Fruit fly (Drosophila melanogaster): ENCODE results near the gene Pex1.

The Pex1 gene

DNA sequence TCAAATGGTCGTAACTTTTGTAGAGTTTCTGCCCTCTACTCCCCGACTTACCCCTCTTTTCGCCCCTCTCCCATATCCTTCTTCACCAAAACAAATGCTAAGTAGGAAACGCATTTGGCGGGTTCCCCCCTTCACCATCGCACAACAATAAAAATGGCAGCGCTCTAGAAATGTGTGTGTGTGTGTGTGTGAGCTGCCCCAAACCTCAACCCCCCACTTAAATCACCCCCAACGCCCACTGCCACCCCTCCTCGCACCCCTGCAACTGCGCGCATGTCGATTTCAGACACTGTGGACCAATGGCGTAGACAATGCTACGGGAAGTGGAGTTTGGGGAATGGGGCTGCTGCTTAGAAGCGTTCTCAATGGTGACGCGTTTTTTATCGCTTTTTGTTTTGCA, 38.1 kb downstream of the Pex1 start:
- TF ChIP-seq CG4496 (GFP tag; IDR thresholded peaks at IDR 0.05) = no peak
- TF ChIP-seq Ets98B (GFP tag; IDR thresholded peaks at IDR 0.05) = no peak
- no peak for TF ChIP-seq gl (tag; optimal IDR thresholded peaks at IDR 0.05)
- TF ChIP-seq CG9948 (tag; optimal IDR thresholded peaks at IDR 0.05) = no peak
- no peak for TF ChIP-seq CG13204 (GFP tag; optimal IDR thresholded peaks at IDR 0.05)

DNA sequence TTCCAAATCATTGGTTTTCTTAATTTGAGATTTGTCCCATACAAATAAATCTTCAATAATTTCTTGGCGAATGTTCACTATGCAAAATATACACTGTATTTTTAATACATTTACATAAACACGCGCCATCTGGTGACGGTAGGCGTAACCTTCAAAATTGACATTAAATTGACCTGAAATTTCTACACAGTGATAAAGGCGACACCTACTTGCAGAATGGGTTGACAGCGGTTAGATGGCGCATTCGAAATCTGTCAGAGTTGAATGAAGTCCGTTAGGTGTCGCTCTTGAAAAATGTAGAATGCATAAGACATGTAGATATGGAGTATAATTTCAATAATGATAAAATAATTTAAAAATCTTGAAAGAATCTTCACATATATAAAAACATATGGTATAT, 39.7 kb downstream of the Pex1 start:
- no peak for TF ChIP-seq gl (tag; optimal IDR thresholded peaks at IDR 0.05)
- no peak for TF ChIP-seq CG8301 (tag; optimal IDR thresholded peaks at IDR 0.05)
- no peak for TF ChIP-seq CG32121 (GFP tag; IDR thresholded peaks at IDR 0.05)
- TF ChIP-seq fd96Ca (GFP tag; IDR thresholded peaks at IDR 0.05) = no peak
- no peak for TF ChIP-seq EcR (GFP tag; optimal IDR thresholded peaks at IDR 0.05)
- 0 out of 2 replicates have a peak, but pooled peaks have one; percentile 13 for TF ChIP-seq CG10348 (GFP tag; IDR thresholded peaks at IDR 0.05)
- TF ChIP-seq Pif1B (GFP tag; optimal IDR thresholded peaks at IDR 0.05) = no peak
- no peak for TF ChIP-seq CG17806 (tag; optimal IDR thresholded peaks at IDR 0.05)
- no peak for TF ChIP-seq CG4496 (GFP tag; IDR thresholded peaks at IDR 0.05)
- TF ChIP-seq rn (GFP tag; IDR thresholded peaks at IDR 0.05) = 0 out of 2 replicates have a peak, but pooled peaks have one; percentile 36
- TF ChIP-seq CG9948 (tag; optimal IDR thresholded peaks at IDR 0.05) = no peak
- TF ChIP-seq Ets98B (GFP tag; IDR thresholded peaks at IDR 0.05) = no peak
- no peak for TF ChIP-seq CG34367 (tag; optimal IDR thresholded peaks at IDR 0.05)
- TF ChIP-seq CG15710 (tag; optimal IDR thresholded peaks at IDR 0.05) = no peak
- TF ChIP-seq CG14655 (GFP tag; optimal IDR thresholded peaks at IDR 0.05) = no peak
- TF ChIP-seq CG8159 (tag; optimal IDR thresholded peaks at IDR 0.05) = peak; percentile 11
- peak; percentile 50 for TF ChIP-seq Snoo (tag; optimal IDR thresholded peaks at IDR 0.05)
- TF ChIP-seq CG13204 (GFP tag; optimal IDR thresholded peaks at IDR 0.05) = no peak
- no peak for TF ChIP-seq CG12605 (GFP tag; IDR thresholded peaks at IDR 0.05)
- TF ChIP-seq D1 (tag; optimal IDR thresholded peaks at IDR 0.05) = peak; percentile 89
- TF ChIP-seq Pif1A (GFP tag; optimal IDR thresholded peaks at IDR 0.05) = no peak

DNA sequence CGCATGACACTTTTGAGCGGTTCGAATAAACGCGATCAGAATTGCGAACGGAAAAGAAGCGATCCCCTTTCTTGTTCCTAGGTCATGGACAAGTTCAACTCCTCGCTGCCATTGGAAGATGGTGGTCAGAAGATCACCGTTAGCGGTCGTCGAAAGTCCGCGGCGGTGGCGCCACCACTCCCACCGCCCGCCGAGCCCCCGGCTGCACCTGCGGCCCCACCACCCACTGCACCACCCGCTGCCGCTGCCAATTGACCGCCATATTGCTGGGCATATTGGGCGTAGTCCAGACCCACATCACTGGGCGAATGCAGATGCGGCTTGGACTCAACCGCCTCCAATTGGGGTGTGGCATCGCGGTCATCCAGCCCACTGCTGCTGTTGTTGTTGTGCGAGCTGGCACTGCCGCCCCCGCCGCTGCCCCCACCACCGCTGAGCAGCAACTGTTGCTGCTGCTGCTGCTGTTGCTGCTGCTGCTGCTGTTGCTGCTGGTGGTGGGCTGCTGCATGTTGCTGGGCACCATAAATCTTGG, 41.3 kb downstream of the Pex1 start:
- TF ChIP-seq Snoo (tag; optimal IDR thresholded peaks at IDR 0.05) (no peak), rn (GFP tag; IDR thresholded peaks at IDR 0.05) (no peak), CG15710 (tag; optimal IDR thresholded peaks at IDR 0.05) (no peak), EcR (GFP tag; optimal IDR thresholded peaks at IDR 0.05) (no peak), Ets98B (GFP tag; IDR thresholded peaks at IDR 0.05) (no peak), gl (tag; optimal IDR thresholded peaks at IDR 0.05) (no peak), CG13204 (GFP tag; optimal IDR thresholded peaks at IDR 0.05) (no peak)

DNA sequence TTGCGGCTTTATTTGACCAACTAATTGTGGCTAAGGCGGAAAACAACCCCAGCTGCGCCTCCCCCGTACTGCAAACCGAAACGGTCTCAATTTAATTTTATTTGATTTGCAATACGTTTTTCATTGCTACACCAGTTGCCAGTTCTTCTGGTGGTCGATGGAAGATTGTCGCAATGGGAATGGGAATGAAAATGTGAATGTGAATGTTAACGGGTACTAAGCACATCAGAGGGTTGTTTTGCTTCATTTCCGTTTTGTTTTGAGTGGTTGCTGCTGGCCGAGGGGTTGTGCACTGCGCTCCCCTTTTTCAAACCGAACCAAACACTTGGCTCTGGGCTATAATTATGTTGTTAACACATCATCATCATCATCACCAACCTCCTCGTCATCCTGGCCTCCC, 42.4 kb downstream of the Pex1 start:
- no peak for TF ChIP-seq CG32121 (GFP tag; IDR thresholded peaks at IDR 0.05)
- no peak for TF ChIP-seq CG10348 (GFP tag; IDR thresholded peaks at IDR 0.05)
- no peak for TF ChIP-seq D1 (tag; optimal IDR thresholded peaks at IDR 0.05)
- TF ChIP-seq Snoo (tag; optimal IDR thresholded peaks at IDR 0.05) = no peak
- no peak for TF ChIP-seq EcR (GFP tag; optimal IDR thresholded peaks at IDR 0.05)
- no peak for TF ChIP-seq gl (tag; optimal IDR thresholded peaks at IDR 0.05)
- no peak for TF ChIP-seq CG8301 (tag; optimal IDR thresholded peaks at IDR 0.05)
- TF ChIP-seq CG34367 (tag; optimal IDR thresholded peaks at IDR 0.05) = no peak
- TF ChIP-seq CG9948 (tag; optimal IDR thresholded peaks at IDR 0.05) = no peak
- no peak for TF ChIP-seq CG15710 (tag; optimal IDR thresholded peaks at IDR 0.05)
- TF ChIP-seq CG8159 (tag; optimal IDR thresholded peaks at IDR 0.05) = no peak
- TF ChIP-seq Pif1A (GFP tag; optimal IDR thresholded peaks at IDR 0.05) = no peak
- no peak for TF ChIP-seq rn (GFP tag; IDR thresholded peaks at IDR 0.05)
- no peak for TF ChIP-seq CG4496 (GFP tag; IDR thresholded peaks at IDR 0.05)
- TF ChIP-seq Ets98B (GFP tag; IDR thresholded peaks at IDR 0.05) = no peak
- TF ChIP-seq fd96Ca (GFP tag; IDR thresholded peaks at IDR 0.05) = no peak
- no peak for TF ChIP-seq Pif1B (GFP tag; optimal IDR thresholded peaks at IDR 0.05)
- TF ChIP-seq CG13204 (GFP tag; optimal IDR thresholded peaks at IDR 0.05) = no peak
- TF ChIP-seq CG12605 (GFP tag; IDR thresholded peaks at IDR 0.05) = no peak
- TF ChIP-seq CG14655 (GFP tag; optimal IDR thresholded peaks at IDR 0.05) = no peak

DNA sequence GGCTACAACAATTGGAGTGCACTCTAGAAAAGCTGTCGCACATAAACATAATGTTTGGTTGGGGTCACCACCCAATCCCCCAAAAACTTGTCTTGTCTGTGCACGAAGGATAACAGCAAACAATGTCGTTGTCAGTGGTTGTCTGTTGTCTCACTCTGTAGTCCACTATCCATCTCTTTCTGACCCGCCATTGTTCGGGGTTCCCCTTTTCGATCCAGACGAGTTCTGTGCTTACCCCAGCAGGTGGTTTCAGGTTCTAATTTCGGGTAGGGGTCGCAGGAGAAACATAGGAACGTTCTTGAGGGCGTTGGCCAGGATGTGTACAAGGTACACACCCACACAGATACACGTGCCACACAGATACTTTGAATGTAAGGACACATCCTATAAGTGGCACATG, 47.1 kb downstream of the Pex1 start:
- TF ChIP-seq CG13204 (GFP tag; optimal IDR thresholded peaks at IDR 0.05) (no peak), rn (GFP tag; IDR thresholded peaks at IDR 0.05) (no peak), CG34367 (tag; optimal IDR thresholded peaks at IDR 0.05) (no peak), CG8159 (tag; optimal IDR thresholded peaks at IDR 0.05) (no peak), gl (tag; optimal IDR thresholded peaks at IDR 0.05) (no peak), CG4496 (GFP tag; IDR thresholded peaks at IDR 0.05) (no peak), CG14655 (GFP tag; optimal IDR thresholded peaks at IDR 0.05) (no peak), CG9948 (tag; optimal IDR thresholded peaks at IDR 0.05) (no peak), Ets98B (GFP tag; IDR thresholded peaks at IDR 0.05) (no peak), CG32121 (GFP tag; IDR thresholded peaks at IDR 0.05) (no peak), CG8301 (tag; optimal IDR thresholded peaks at IDR 0.05) (no peak), CG12605 (GFP tag; IDR thresholded peaks at IDR 0.05) (no peak), D1 (tag; optimal IDR thresholded peaks at IDR 0.05) (no peak), fd96Ca (GFP tag; IDR thresholded peaks at IDR 0.05) (no peak), Pif1B (GFP tag; optimal IDR thresholded peaks at IDR 0.05) (no peak), Snoo (tag; optimal IDR thresholded peaks at IDR 0.05) (no peak), CG10348 (GFP tag; IDR thresholded peaks at IDR 0.05) (no peak), CG15710 (tag; optimal IDR thresholded peaks at IDR 0.05) (no peak), CG17806 (tag; optimal IDR thresholded peaks at IDR 0.05) (no peak), Pif1A (GFP tag; optimal IDR thresholded peaks at IDR 0.05) (no peak)

DNA sequence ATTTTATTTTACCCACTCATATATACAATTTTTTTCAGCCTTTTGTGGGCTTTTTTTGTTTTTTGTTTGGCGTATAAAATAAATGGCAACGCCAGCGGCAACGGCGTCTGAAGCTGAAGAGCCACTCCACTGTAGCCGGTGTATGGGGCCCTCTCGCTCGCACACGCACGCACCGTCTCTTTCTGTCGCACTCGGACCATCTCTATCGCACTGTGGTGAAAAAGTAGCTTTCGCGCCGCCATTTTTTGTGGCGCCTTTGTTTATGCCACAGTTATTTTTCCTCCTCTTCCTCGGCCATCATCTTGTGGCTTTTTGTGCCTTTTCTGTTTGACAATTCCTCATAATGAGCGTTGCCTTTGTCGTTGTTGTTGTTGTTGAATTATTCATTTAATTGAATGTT, 50.4 kb downstream of the Pex1 start:
- TF ChIP-seq CG14655 (GFP tag; optimal IDR thresholded peaks at IDR 0.05) (no peak), fd96Ca (GFP tag; IDR thresholded peaks at IDR 0.05) (no peak), CG8159 (tag; optimal IDR thresholded peaks at IDR 0.05) (no peak), CG12605 (GFP tag; IDR thresholded peaks at IDR 0.05) (no peak), CG34367 (tag; optimal IDR thresholded peaks at IDR 0.05) (no peak), CG4496 (GFP tag; IDR thresholded peaks at IDR 0.05) (no peak), Pif1A (GFP tag; optimal IDR thresholded peaks at IDR 0.05) (no peak), EcR (GFP tag; optimal IDR thresholded peaks at IDR 0.05) (no peak), CG9948 (tag; optimal IDR thresholded peaks at IDR 0.05) (no peak), CG15710 (tag; optimal IDR thresholded peaks at IDR 0.05) (no peak), gl (tag; optimal IDR thresholded peaks at IDR 0.05) (no peak), CG17806 (tag; optimal IDR thresholded peaks at IDR 0.05) (no peak), Snoo (tag; optimal IDR thresholded peaks at IDR 0.05) (no peak), D1 (tag; optimal IDR thresholded peaks at IDR 0.05) (no peak), CG32121 (GFP tag; IDR thresholded peaks at IDR 0.05) (no peak), rn (GFP tag; IDR thresholded peaks at IDR 0.05) (no peak)

Data from whole organism, pupa.